Fruit fly (Drosophila melanogaster): ENCODE results near the gene PIG-P.

PIG-P gene

dm6 chr3R:26055214-26055632 lies 2.8 kb downstream of the PIG-P start, which contains the start of gene Cmpk (continued):
- TF ChIP-seq CG15514 (GFP tag; optimal IDR thresholded peaks at IDR 0.05) (peak; percentile 81), CG10959 (GFP tag; IDR thresholded peaks at IDR 0.05) (0 out of 2 replicates have a peak, but pooled peaks have one; percentile 10), bbx (GFP tag; IDR thresholded peaks at IDR 0.05; ENCODE audit: partially characterized antibody) (peak; percentile 68; the same call in 1 of the 2 replicates), ERR (GFP tag; optimal IDR thresholded peaks at IDR 0.05) (no peak), CG6175 (GFP tag; IDR thresholded peaks at IDR 0.05) (no peak), ttk (GFP tag; IDR thresholded peaks at IDR 0.05) (no peak), CG11398 (GFP tag; optimal IDR thresholded peaks at IDR 0.05) (peak; percentile 23), CrebB (tag; optimal IDR thresholded peaks at IDR 0.05) (peak; percentile 80), Hand (GFP tag; optimal IDR thresholded peaks at IDR 0.05) (peak; percentile 26), repo (GFP tag; optimal IDR thresholded peaks at IDR 0.05) (no peak), fru (optimal IDR thresholded peaks at IDR 0.05) (no peak), gt (GFP tag; IDR thresholded peaks at IDR 0.05) (peak; percentile 54), ATbp (GFP tag; optimal IDR thresholded peaks at IDR 0.05) (peak; percentile 76), gcm (GFP tag; optimal IDR thresholded peaks at IDR 0.05) (peak; percentile 67), chn (GFP tag; optimal IDR thresholded peaks at IDR 0.05) (peak; percentile 14), CG16863 (GFP tag; optimal IDR thresholded peaks at IDR 0.05) (peak; percentile 33), CG4854 (GFP tag; optimal IDR thresholded peaks at IDR 0.05) (peak; percentile 16), pzg (GFP tag; optimal IDR thresholded peaks at IDR 0.05) (peak; percentile 74), CG4617 (GFP tag; optimal IDR thresholded peaks at IDR 0.05; ENCODE audit: borderline replicate concordance) (peak; percentile 69), GATAe (GFP tag; conservative IDR thresholded peaks at IDR 0.05) (no peak), CG30020 (tag; optimal IDR thresholded peaks at IDR 0.05) (no peak), so (GFP tag; IDR thresholded peaks at IDR 0.05) (peak; percentile 80; the same call in 2 of the 3 replicates), HmgZ (tag; optimal IDR thresholded peaks at IDR 0.05) (peak; percentile 76), sob (GFP tag; IDR thresholded peaks at IDR 0.05) (peak; percentile 69), Antp (GFP tag; optimal IDR thresholded peaks at IDR 0.05) (peak; percentile 28), inv (GFP tag; IDR thresholded peaks at IDR 0.05; ENCODE audit: partially characterized antibody) (no peak), hb (GFP tag; IDR thresholded peaks at IDR 0.05; ENCODE audit: partially characterized antibody) (no peak), CG17186 (GFP tag; optimal IDR thresholded peaks at IDR 0.05) (peak; percentile 63), stwl (tag; optimal IDR thresholded peaks at IDR 0.05) (peak; percentile 61), CG17328 (GFP tag; IDR thresholded peaks at IDR 0.05) (peak; percentile 65), CG14860 (GFP tag; IDR thresholded peaks at IDR 0.05; ENCODE audit: partially characterized antibody) (no peak), ara (GFP tag; IDR thresholded peaks at IDR 0.05) (peak; percentile 41; the same call in 1 of the 2 replicates), sna (GFP tag; IDR thresholded peaks at IDR 0.05; ENCODE audit: partially characterized antibody) (peak; percentile 40), cad (GFP tag; optimal IDR thresholded peaks at IDR 0.05) (no peak), CG3838 (GFP tag; optimal IDR thresholded peaks at IDR 0.05) (no peak), CG10979 (tag; optimal IDR thresholded peaks at IDR 0.05) (peak; percentile 60), toy (GFP tag; IDR thresholded peaks at IDR 0.05) (0 out of 2 replicates have a peak, but pooled peaks have one; percentile 15), CG34422 (GFP tag; IDR thresholded peaks at IDR 0.05) (peak; percentile 87; the same call in 2 of the 3 replicates), CG18599 (GFP tag; optimal IDR thresholded peaks at IDR 0.05) (peak; percentile 84), psq (GFP tag; optimal IDR thresholded peaks at IDR 0.05) (peak; percentile 12), btn (GFP tag; optimal IDR thresholded peaks at IDR 0.05) (no peak), CG43689 (GFP tag; IDR thresholded peaks at IDR 0.05) (no peak), dysf (GFP tag; IDR thresholded peaks at IDR 0.05) (peak; percentile 82), Poxn (GFP tag; IDR thresholded peaks at IDR 0.05) (no peak), tup (GFP tag; optimal IDR thresholded peaks at IDR 0.05) (peak; percentile 46), oc (tag; optimal IDR thresholded peaks at IDR 0.05) (no peak), tap (tag; optimal IDR thresholded peaks at IDR 0.05) (peak; percentile 72), Ets65A (GFP tag) (peak; percentile 86), D19A (tag; optimal IDR thresholded peaks at IDR 0.05) (peak; percentile 32), Nf-YC (tag; optimal IDR thresholded peaks at IDR 0.05) (peak; percentile 57), CG17802 (tag; optimal IDR thresholded peaks at IDR 0.05) (peak; percentile 70)

Measured in whole organism, embryonic.